Fruit fly (Drosophila melanogaster) whole organism, prepupa: ENCODE results near the gene bark.
A peak's percentile ranks its signal among the peaks of the same experiment; 100 is the strongest.

Experiments
- Blimp-1 ChIP-seq: fragments of 200-800 bp; sonication (Bioruptor generic); optimal IDR thresholded peaks from 3 replicates; lab custom pipeline; 2017; ENCODE audit warnings: missing biosample characterization, missing genetic modification characterization, mild to moderate bottlenecking, moderate library complexity, missing genetic modification reagents
- CG10631 ChIP-seq: fragments of 200-800 bp; sonication (Bioruptor generic); optimal IDR thresholded peaks from 2 replicates; lab custom pipeline; 2016; ENCODE audit warnings: missing biosample characterization, missing genetic modification characterization
- CG11762 ChIP-seq: fragments of 200-800 bp; sonication (Bioruptor generic); optimal IDR thresholded peaks from 3 replicates; lab custom pipeline; 2016; ENCODE audit warnings: missing biosample characterization, missing genetic modification characterization; ENCODE audit not compliant: insufficient read depth
- CG15336 ChIP-seq: fragments of 200-800 bp; sonication (Bioruptor generic); IDR thresholded peaks from 2 replicates; pipeline ENCODE4 v1.3.6; 2022; ENCODE audit warnings: missing biosample characterization, missing genetic modification characterization
- CG1621 ChIP-seq: fragments of 200-800 bp; sonication (Bioruptor generic); optimal IDR thresholded peaks from 3 replicates; lab custom pipeline; 2018; ENCODE audit warnings: missing biosample characterization, mild to moderate bottlenecking, missing genetic modification characterization
- CG16779 ChIP-seq: fragments of 200-800 bp; sonication (Bioruptor generic); optimal IDR thresholded peaks from 3 replicates; lab custom pipeline; 2017; ENCODE audit warnings: missing biosample characterization, mild to moderate bottlenecking, missing genetic modification characterization
- CG3032 ChIP-seq: fragments of 200-800 bp; optimal IDR thresholded peaks from 2 replicates; lab custom pipeline; 2019; ENCODE audit warnings: missing biosample characterization, mild to moderate bottlenecking, missing genetic modification characterization, moderate library complexity
- CG32006 ChIP-seq: fragments of 200-800 bp; sonication (Bioruptor generic); optimal IDR thresholded peaks from 3 replicates; lab custom pipeline; 2017; ENCODE audit warnings: missing biosample characterization, mild to moderate bottlenecking, missing genetic modification characterization
- CG34406 ChIP-seq: fragments of 200-800 bp; sonication (Bioruptor generic); optimal IDR thresholded peaks from 3 replicates; lab custom pipeline; 2016; ENCODE audit warnings: missing biosample characterization, missing genetic modification characterization
- CG3919 ChIP-seq: fragments of 200-800 bp; sonication (Bioruptor generic); optimal IDR thresholded peaks from 3 replicates; lab custom pipeline; 2016; ENCODE audit warnings: missing biosample characterization, missing genetic modification characterization
- CG4318 ChIP-seq: fragments of 200-800 bp; sonication (Bioruptor generic); optimal IDR thresholded peaks from 3 replicates; lab custom pipeline; 2017; ENCODE audit warnings: missing biosample characterization, mild to moderate bottlenecking, missing genetic modification characterization
- CG6163 ChIP-seq: fragments of 200-800 bp; sonication (Bioruptor generic); IDR thresholded peaks from 3 replicates; pipeline ENCODE4 v1.3.6; 2022; ENCODE audit warnings: missing biosample characterization, missing genetic modification characterization
- CG6276 ChIP-seq: fragments of 200-800 bp; sonication (Bioruptor generic); optimal IDR thresholded peaks from 2 replicates; lab custom pipeline; 2017; ENCODE audit warnings: missing biosample characterization, mild to moderate bottlenecking, missing genetic modification characterization
- CG6808 ChIP-seq: fragments of 200-800 bp; sonication (Bioruptor generic); optimal IDR thresholded peaks from 3 replicates; lab custom pipeline; 2017; ENCODE audit warnings: missing biosample characterization, missing genetic modification characterization, mild to moderate bottlenecking, moderate library complexity, missing genetic modification reagents
- CG7368 ChIP-seq: fragments of 200-800 bp; sonication (Bioruptor generic); optimal IDR thresholded peaks from 3 replicates; lab custom pipeline; 2016; ENCODE audit warnings: missing biosample characterization, missing genetic modification characterization
- CG8119 ChIP-seq: fragments of 200-800 bp; sonication (Bioruptor generic); IDR thresholded peaks from 3 replicates; pipeline ENCODE4 v1.3.6; 2022; ENCODE audit warnings: missing biosample characterization, missing genetic modification characterization
- CG8319 ChIP-seq: fragments of 200-800 bp; sonication (Bioruptor generic); optimal IDR thresholded peaks from 3 replicates; lab custom pipeline; 2016; ENCODE audit warnings: missing biosample characterization, missing genetic modification characterization
- CG8632 ChIP-seq: fragments of 200-800 bp; sonication (Bioruptor generic); optimal IDR thresholded peaks from 3 replicates; lab custom pipeline; 2016; ENCODE audit warnings: missing biosample characterization, missing genetic modification characterization
- Eip78C ChIP-seq: fragments of 200-800 bp; sonication (Bioruptor generic); peaks from one replicate; lab custom pipeline; 2016; ENCODE audit warnings: missing biosample characterization, missing genetic modification characterization
- Ets96B ChIP-seq: fragments of 200-800 bp; optimal IDR thresholded peaks from 2 replicates; lab custom pipeline; 2019; ENCODE audit warnings: missing biosample characterization, mild to moderate bottlenecking, missing genetic modification characterization, moderate library complexity
- Gug ChIP-seq: fragments of 200-800 bp; sonication (Bioruptor generic); IDR thresholded peaks from 2 replicates; pipeline ENCODE4 v1.3.6; 2022; ENCODE audit warnings: missing biosample characterization, missing genetic modification characterization
- Met ChIP-seq: fragments of 200-800 bp; sonication (Bioruptor generic); optimal IDR thresholded peaks from 3 replicates; lab custom pipeline; 2016; ENCODE audit warnings: missing biosample characterization, missing genetic modification characterization
- OdsH ChIP-seq: fragments of 200-800 bp; sonication (Bioruptor generic); optimal IDR thresholded peaks from 3 replicates; lab custom pipeline; 2016; ENCODE audit warnings: missing biosample characterization, missing genetic modification characterization
- Sox102F ChIP-seq: fragments of 200-800 bp; sonication (Bioruptor generic); optimal IDR thresholded peaks from 2 replicates; lab custom pipeline; 2016; ENCODE audit warnings: missing biosample characterization, mild to moderate bottlenecking, missing genetic modification characterization
- achi ChIP-seq: fragments of 200-800 bp; sonication (Bioruptor generic); optimal IDR thresholded peaks from 3 replicates; lab custom pipeline; 2016; ENCODE audit warnings: missing biosample characterization, missing genetic modification characterization
- acj6 ChIP-seq: fragments of 200-800 bp; sonication (Bioruptor generic); optimal IDR thresholded peaks from 3 replicates; lab custom pipeline; 2016; ENCODE audit warnings: missing biosample characterization, missing genetic modification characterization
- cyc ChIP-seq: fragments of 200-800 bp; sonication (Bioruptor generic); optimal IDR thresholded peaks from 3 replicates; lab custom pipeline; 2016; ENCODE audit warnings: missing biosample characterization, missing genetic modification characterization
- dac ChIP-seq: fragments of 200-800 bp; sonication (Bioruptor generic); optimal IDR thresholded peaks from 2 replicates; lab custom pipeline; 2017; ENCODE audit warnings: missing biosample characterization, mild to moderate bottlenecking, missing genetic modification characterization
- dsx ChIP-seq: fragments of 200-800 bp; optimal IDR thresholded peaks from 3 replicates; lab custom pipeline; 2019; ENCODE audit warnings: missing biosample characterization, mild to moderate bottlenecking, missing genetic modification characterization, moderate library complexity; ENCODE audit not compliant: poor library complexity, severe bottlenecking
- eg ChIP-seq: fragments of 200-800 bp; sonication (Bioruptor generic); IDR thresholded peaks from 3 replicates; pipeline ENCODE4 v1.3.6; 2022; ENCODE audit warnings: missing biosample characterization, missing genetic modification characterization
- esn ChIP-seq: fragments of 200-800 bp; sonication (Bioruptor generic); optimal IDR thresholded peaks from 2 replicates; lab custom pipeline; 2016; ENCODE audit warnings: missing biosample characterization, mild to moderate bottlenecking, missing genetic modification characterization, moderate library complexity
- fd59A ChIP-seq: fragments of 200-800 bp; sonication (Bioruptor generic); optimal IDR thresholded peaks from 2 replicates; lab custom pipeline; 2017; ENCODE audit warnings: missing biosample characterization, mild to moderate bottlenecking, missing genetic modification characterization, missing genetic modification reagents
- fd85E ChIP-seq: fragments of 200-800 bp; sonication (Bioruptor generic); optimal IDR thresholded peaks from 3 replicates; lab custom pipeline; 2016; ENCODE audit warnings: missing biosample characterization, missing genetic modification characterization
- lz ChIP-seq: fragments of 200-800 bp; sonication (Bioruptor generic); optimal IDR thresholded peaks from 3 replicates; lab custom pipeline; 2016; ENCODE audit warnings: missing biosample characterization, missing genetic modification characterization
- net ChIP-seq: fragments of 200-800 bp; sonication (Bioruptor generic); optimal IDR thresholded peaks from 3 replicates; lab custom pipeline; 2016; ENCODE audit warnings: missing biosample characterization, missing genetic modification characterization
- salr ChIP-seq, 2 experiments: fragments of 200-800 bp; sonication (Bioruptor generic); optimal IDR thresholded peaks; 3 replicates each; lab custom pipeline; 2016 to 2018; ENCODE audit warnings: missing biosample characterization in 2 of 2, missing genetic modification characterization in 2 of 2, mild to moderate bottlenecking in 1 of 2
- spab ChIP-seq: fragments of 200-800 bp; sonication (Bioruptor generic); optimal IDR thresholded peaks from 2 replicates; lab custom pipeline; 2017; ENCODE audit warnings: missing biosample characterization, mild to moderate bottlenecking, missing genetic modification characterization, missing genetic modification reagents
- ss ChIP-seq, 2 experiments: fragments of 200-800 bp; sonication (Bioruptor generic); optimal IDR thresholded peaks; 2 replicates in 1 of 2; 3 replicates in 1 of 2; lab custom pipeline; 2017 to 2018; ENCODE audit warnings: mild to moderate bottlenecking in 2 of 2, missing biosample characterization in 2 of 2, missing genetic modification characterization in 2 of 2, moderate library complexity in 1 of 2
- svp ChIP-seq: fragments of 200-800 bp; sonication (Bioruptor generic); peaks from one replicate; lab custom pipeline; 2016; ENCODE audit warnings: missing biosample characterization, missing genetic modification characterization
- topi ChIP-seq: fragments of 200-800 bp; sonication (Bioruptor generic); optimal IDR thresholded peaks from 3 replicates; lab custom pipeline; 2016; ENCODE audit warnings: missing biosample characterization, missing genetic modification characterization
- vri ChIP-seq: fragments of 200-800 bp; sonication (Bioruptor generic); optimal IDR thresholded peaks from 3 replicates; lab custom pipeline; 2016; ENCODE audit warnings: missing biosample characterization, mild to moderate bottlenecking, missing genetic modification characterization

bark gene

dm6 chr2L:3804641-3805273 is 17.8 kb downstream of the bark start (continued):
- TF ChIP-seq dsx (GFP tag; lab: Kevin White, UChicago) (peak; percentile 99), lz (GFP tag; lab: Kevin White, UChicago) (peak; percentile 92), cyc (GFP tag; lab: Kevin White, UChicago) (peak; percentile 93), Gug (peak; percentile 99), CG16779 (tag; lab: Kevin White, UChicago) (peak; percentile 99), fd59A (GFP tag; lab: Kevin White, UChicago) (peak; percentile 99), ss (GFP tag; optimal IDR thresholded peaks at IDR 0.05; lab: Kevin White, UChicago) (peak; percentile 99), CG8632 (peak; percentile 96), svp (GFP tag; lab: Kevin White, UChicago) (peak; percentile 94), CG6808 (peak; percentile 99), CG6163 (peak; percentile 100), topi (GFP tag; lab: Kevin White, UChicago) (peak; percentile 94), CG1621 (tag; lab: Kevin White, UChicago) (peak; percentile 99), CG8319 (GFP tag; lab: Kevin White, UChicago) (peak; percentile 94)

- TF ChIP-seq achi (GFP tag; lab: Kevin White, UChicago) = peak; percentile 27
- no peak for TF ChIP-seq CG1621 (tag; lab: Kevin White, UChicago)
- TF ChIP-seq CG7368 (GFP tag; lab: Kevin White, UChicago) = no peak
- no peak for TF ChIP-seq fd85E
- peak; percentile 4 for TF ChIP-seq Met
- peak; percentile 2 for TF ChIP-seq fd59A (GFP tag; lab: Kevin White, UChicago)
- TF ChIP-seq CG11762 (GFP tag; lab: Kevin White, UChicago) = no peak
- TF ChIP-seq CG34406 (GFP tag; lab: Kevin White, UChicago) = peak; percentile 17
- TF ChIP-seq dsx (GFP tag; lab: Kevin White, UChicago) = peak; percentile 55
- peak; percentile 32 for TF ChIP-seq CG3919 (GFP tag; lab: Kevin White, UChicago)
- peak; percentile 93 for TF ChIP-seq Eip78C (GFP tag; lab: Kevin White, UChicago)
- peak; percentile 16; the same call in 1 of the 2 replicates for TF ChIP-seq CG15336 (GFP tag; lab: Robert Waterston, UW)
- peak; percentile 41 for TF ChIP-seq CG10631 (GFP tag; lab: Kevin White, UChicago)
- peak; percentile 52 for TF ChIP-seq CG6808
- TF ChIP-seq ss (GFP tag; optimal IDR thresholded peaks at IDR 0.05; lab: Kevin White, UChicago) = peak; percentile 21 to 25
- no peak for TF ChIP-seq vri
- TF ChIP-seq topi (GFP tag; lab: Kevin White, UChicago) = peak; percentile 28
- peak; percentile 86 for TF ChIP-seq CG32006 (GFP tag; lab: Kevin White, UChicago)
- TF ChIP-seq Ets96B = peak; percentile 38
- TF ChIP-seq OdsH = peak; percentile 36
- peak; percentile 21 for TF ChIP-seq spab
- TF ChIP-seq acj6 (GFP tag; lab: Kevin White, UChicago) = peak; percentile 40
- TF ChIP-seq eg (GFP tag; lab: Robert Waterston, UW) = peak; percentile 77
- peak; percentile 19; the same call in 1 of the 2 replicates for TF ChIP-seq Gug
- peak; percentile 23 for TF ChIP-seq CG8632
- TF ChIP-seq CG16779 (tag; lab: Kevin White, UChicago) = no peak
- TF ChIP-seq dac (GFP tag; lab: Kevin White, UChicago) = no peak
- TF ChIP-seq net (GFP tag; lab: Kevin White, UChicago) = peak; percentile 43
- TF ChIP-seq CG6163 = peak; percentile 67
- peak; percentile 45 for TF ChIP-seq CG3032 (tag; lab: Kevin White, UChicago)
- peak in 1 of 2 experiments; percentile 92 for TF ChIP-seq salr (GFP tag; optimal IDR thresholded peaks at IDR 0.05; lab: Kevin White, UChicago)
- TF ChIP-seq CG4318 = peak; percentile 68
- no peak for TF ChIP-seq Blimp-1 (GFP tag; lab: Kevin White, UChicago)
- TF ChIP-seq Sox102F = no peak
- peak; percentile 52; the same call in 1 of the 3 replicates for TF ChIP-seq CG8119 (GFP tag; lab: Robert Waterston, UW)
- no peak for TF ChIP-seq esn (GFP tag; lab: Kevin White, UChicago)
- TF ChIP-seq CG6276 = peak; percentile 72
- TF ChIP-seq, all 60 proteins: peak for 27
These were observed 18.6 kb downstream of the bark start for dm6 chr2L:3805274-3806196.
